Fruit fly (Drosophila melanogaster) whole organism, wandering third instar larva: Measurements from ENCODE around the gene Akap200.

Experiments
- Abd-B ChIP-seq: fragments of >200 bp; optimal IDR thresholded peaks from 2 replicates; lab custom pipeline; 2017; ENCODE audit warnings: missing biosample characterization, missing genetic modification characterization
- Dfd ChIP-seq: fragments of >200 bp; optimal IDR thresholded peaks from 2 replicates; lab custom pipeline; 2017; ENCODE audit warnings: missing biosample characterization, missing genetic modification characterization
- Hr78 ChIP-seq: fragments of >200 bp; optimal IDR thresholded peaks from 2 replicates; lab custom pipeline; 2017; ENCODE audit warnings: missing biosample characterization, missing genetic modification characterization
- N ChIP-seq: fragments of >200 bp; optimal IDR thresholded peaks from 2 replicates; lab custom pipeline; 2018; ENCODE audit warnings: missing biosample characterization, missing external identifiers, missing genetic modification characterization
- OdsH ChIP-seq: fragments of 200-800 bp; sonication (Bioruptor generic); optimal IDR thresholded peaks from 2 replicates; lab custom pipeline; 2016; ENCODE audit warnings: missing biosample characterization, mild to moderate bottlenecking, missing genetic modification characterization
- brk ChIP-seq: fragments of 200-800 bp; sonication (Bioruptor generic); optimal IDR thresholded peaks from 2 replicates; lab custom pipeline; 2016; ENCODE audit warnings: missing biosample characterization, mild to moderate bottlenecking, missing genetic modification characterization
- ey ChIP-seq: fragments of 200-800 bp; sonication (Bioruptor generic); optimal IDR thresholded peaks from 2 replicates; lab custom pipeline; 2016; ENCODE audit warnings: missing biosample characterization, missing genetic modification characterization
- lola ChIP-seq: fragments of >200 bp; optimal IDR thresholded peaks from 2 replicates; lab custom pipeline; 2017; ENCODE audit warnings: missing biosample characterization, missing genetic modification characterization
- pan ChIP-seq: fragments of >200 bp; optimal IDR thresholded peaks from 2 replicates; lab custom pipeline; 2017
- psq ChIP-seq: fragments of 200-800 bp; sonication (Bioruptor generic); optimal IDR thresholded peaks from 3 replicates; lab custom pipeline; 2017; ENCODE audit warnings: missing biosample characterization, mild to moderate bottlenecking, missing genetic modification characterization, moderate library complexity

- TF ChIP-seq OdsH (GFP tag; lab: Kevin White, UChicago) = no peak
- no peak for TF ChIP-seq pan (lab: Kevin White, UChicago)
- no peak for TF ChIP-seq N (GFP tag; lab: Kevin White, UChicago)
- no peak for TF ChIP-seq brk (GFP tag; lab: Kevin White, UChicago)
- no peak for TF ChIP-seq Dfd (GFP tag; lab: Kevin White, UChicago)
- TF ChIP-seq Abd-B (GFP tag; lab: Kevin White, UChicago) = no peak
- TF ChIP-seq psq (GFP tag; lab: Kevin White, UChicago) = no peak
- no peak for TF ChIP-seq ey (GFP tag; lab: Kevin White, UChicago)
- TF ChIP-seq Hr78 (GFP tag; lab: Kevin White, UChicago) = no peak
- TF ChIP-seq lola (GFP tag; lab: Kevin White, UChicago) = no peak
These were observed 41.3 kb upstream of the Akap200 start, which contains the start of gene Wdr82 for dm6 chr2L:8374235-8374634.
